Fruit fly (Drosophila melanogaster) whole organism, embryonic: ENCODE data around the gene Ppm1.

ENCODE experiments used
- BtbVII ChIP-seq: fragments of 200-800 bp; sonication (Bioruptor generic); optimal IDR thresholded peaks from 3 replicates; lab custom pipeline; 2017; ENCODE audit warnings: missing biosample characterization, mild to moderate bottlenecking, missing genetic modification characterization
- CG10321 ChIP-seq: fragments of 200-800 bp; sonication (Bioruptor generic); IDR thresholded peaks from 2 replicates; pipeline ENCODE4 v1.3.6; 2022; ENCODE audit warnings: missing biosample characterization, missing genetic modification characterization
- CG10431 ChIP-seq: fragments of 200-800 bp; sonication (Bioruptor generic); optimal IDR thresholded peaks from 3 replicates; lab custom pipeline; 2018; ENCODE audit warnings: missing biosample characterization, mild to moderate bottlenecking, missing genetic modification characterization
- CG11560 ChIP-seq: fragments of 200-800 bp; sonication (Bioruptor generic); IDR thresholded peaks from 3 replicates; pipeline ENCODE4 v1.3.6; 2022; ENCODE audit warnings: missing biosample characterization, missing genetic modification characterization
- CG14710 ChIP-seq: fragments of 200-800 bp; sonication (Bioruptor generic); optimal IDR thresholded peaks from 3 replicates; lab custom pipeline; 2019; ENCODE audit warnings: missing biosample characterization, mild to moderate bottlenecking, missing genetic modification characterization, moderate library complexity
- CG15011 ChIP-seq: fragments of 200-800 bp; sonication (Bioruptor generic); optimal IDR thresholded peaks from 3 replicates; lab custom pipeline; 2018; ENCODE audit warnings: missing biosample characterization, mild to moderate bottlenecking, missing genetic modification characterization
- CG15514 ChIP-seq: fragments of 200-800 bp; sonication (Bioruptor generic); optimal IDR thresholded peaks from 3 replicates; lab custom pipeline; 2017; ENCODE audit warnings: missing biosample characterization, missing genetic modification characterization, mild to moderate bottlenecking, moderate library complexity, missing genetic modification reagents
- CG17829 ChIP-seq: fragments of 200-800 bp; optimal IDR thresholded peaks from 2 replicates; lab custom pipeline; 2019; ENCODE audit warnings: missing biosample characterization, mild to moderate bottlenecking, missing genetic modification characterization, moderate library complexity
- CG17912 ChIP-seq: fragments of 200-800 bp; sonication (Bioruptor generic); optimal IDR thresholded peaks from 2 replicates; lab custom pipeline; 2018; ENCODE audit warnings: missing biosample characterization, mild to moderate bottlenecking, missing genetic modification characterization
- CG18011 ChIP-seq: fragments of 200-800 bp; sonication (Bioruptor generic); optimal IDR thresholded peaks from 2 replicates; lab custom pipeline; 2017; ENCODE audit warnings: missing biosample characterization, missing genetic modification characterization, mild to moderate bottlenecking, moderate library complexity, missing genotype
- CG30431 ChIP-seq: fragments of 200-800 bp; sonication (Bioruptor generic); optimal IDR thresholded peaks from 2 replicates; lab custom pipeline; 2017; ENCODE audit warnings: missing biosample characterization, missing genetic modification characterization
- CG31441 ChIP-seq: fragments of 200-800 bp; sonication (Bioruptor generic); IDR thresholded peaks from 2 replicates; pipeline ENCODE4 v1.3.6; 2022; ENCODE audit warnings: missing biosample characterization, missing genetic modification characterization
- CG34224 ChIP-seq: fragments of 200-800 bp; sonication (Bioruptor generic); IDR thresholded peaks from 3 replicates; pipeline ENCODE4 v1.3.6; 2022; ENCODE audit warnings: missing biosample characterization, missing genetic modification characterization; ENCODE audit not compliant: partially characterized antibody
- CG34422 ChIP-seq: fragments of 200-800 bp; sonication (Bioruptor generic); IDR thresholded peaks from 3 replicates; pipeline ENCODE4 v1.3.6; 2022; ENCODE audit warnings: missing biosample characterization, missing genetic modification characterization
- CG43689 ChIP-seq: fragments of 200-800 bp; sonication (Bioruptor generic); IDR thresholded peaks from 2 replicates; pipeline ENCODE4 v1.3.6; 2022; ENCODE audit warnings: missing biosample characterization, missing genetic modification characterization
- CG4707 ChIP-seq: fragments of 200-800 bp; sonication (Bioruptor generic); optimal IDR thresholded peaks from 2 replicates; lab custom pipeline; 2018; ENCODE audit warnings: missing biosample characterization, mild to moderate bottlenecking, missing genetic modification characterization, moderate library complexity
- CG6765 ChIP-seq: fragments of 200-800 bp; sonication (Bioruptor generic); optimal IDR thresholded peaks from 3 replicates; lab custom pipeline; 2017; ENCODE audit warnings: missing biosample characterization, mild to moderate bottlenecking, missing genetic modification characterization
- CG7357 ChIP-seq: fragments of 200-800 bp; sonication (Bioruptor generic); IDR thresholded peaks from 3 replicates; pipeline ENCODE4 v1.3.6; 2022; ENCODE audit warnings: missing biosample characterization, missing genetic modification characterization
- CG7372 ChIP-seq: fragments of 200-800 bp; sonication (Bioruptor generic); IDR thresholded peaks from 2 replicates; pipeline ENCODE4 v1.3.6; 2022; ENCODE audit warnings: missing biosample characterization, missing genetic modification characterization
- CG8089 ChIP-seq: fragments of 200-800 bp; sonication (Bioruptor generic); optimal IDR thresholded peaks from 3 replicates; lab custom pipeline; 2016; ENCODE audit warnings: missing biosample characterization, missing genetic modification characterization
- CG8359 ChIP-seq: fragments of 200-800 bp; sonication (Bioruptor generic); optimal IDR thresholded peaks from 2 replicates; lab custom pipeline; 2017; ENCODE audit warnings: missing biosample characterization, mild to moderate bottlenecking, missing genetic modification characterization, borderline replicate concordance
- CG8388 ChIP-seq: fragments of 200-800 bp; sonication (Bioruptor generic); optimal IDR thresholded peaks from 2 replicates; lab custom pipeline; 2019; ENCODE audit warnings: missing biosample characterization, mild to moderate bottlenecking, missing genetic modification characterization, moderate library complexity
- CG8944 ChIP-seq: fragments of 200-800 bp; sonication (Bioruptor generic); optimal IDR thresholded peaks from 3 replicates; lab custom pipeline; 2016; ENCODE audit warnings: missing biosample characterization, missing genetic modification characterization
- CG9817 ChIP-seq: fragments of 200-800 bp; sonication (Bioruptor generic); optimal IDR thresholded peaks from 2 replicates; lab custom pipeline; 2018; ENCODE audit warnings: missing biosample characterization, mild to moderate bottlenecking, missing genetic modification characterization, moderate library complexity
- GATAe ChIP-seq: fragments of 200-800 bp; sonication (Bioruptor generic); conservative IDR thresholded peaks from 2 replicates; pipeline ENCODE4 v1.3.6; 2022; ENCODE audit warnings: missing biosample characterization, missing genetic modification characterization
- H15 ChIP-seq: fragments of 200-800 bp; sonication (Bioruptor generic); IDR thresholded peaks from 3 replicates; pipeline ENCODE4 v1.3.6; 2022; ENCODE audit warnings: missing biosample characterization, missing genetic modification characterization
- Hand ChIP-seq: fragments of 200-800 bp; sonication (Bioruptor generic); optimal IDR thresholded peaks from 2 replicates; lab custom pipeline; 2017; ENCODE audit warnings: mild to moderate bottlenecking, missing biosample characterization, missing genetic modification reagents, missing genetic modification characterization
- NC2α ChIP-seq: fragments of 200-800 bp; sonication (Bioruptor generic); optimal IDR thresholded peaks from 2 replicates; lab custom pipeline; 2016; ENCODE audit warnings: missing biosample characterization, missing genetic modification characterization
- Neu2 ChIP-seq: fragments of 200-800 bp; sonication (Bioruptor generic); optimal IDR thresholded peaks from 3 replicates; lab custom pipeline; 2016; ENCODE audit warnings: missing biosample characterization, missing genetic modification characterization, borderline replicate concordance
- Pdp1 ChIP-seq, 2 experiments: fragments of 200-800 bp; sonication (Bioruptor generic); optimal IDR thresholded peaks; 3 replicates each; lab custom pipeline; 2016; ENCODE audit warnings: missing biosample characterization in 2 of 2, missing genetic modification characterization in 2 of 2, mild to moderate bottlenecking in 1 of 2, moderate library complexity in 1 of 2
- Sox100B ChIP-seq: fragments of 200-800 bp; sonication (Bioruptor generic); optimal IDR thresholded peaks from 3 replicates; lab custom pipeline; 2018; ENCODE audit warnings: missing biosample characterization, mild to moderate bottlenecking, missing genetic modification characterization
- ab ChIP-seq: fragments of 200-800 bp; sonication (Bioruptor generic); optimal IDR thresholded peaks from 2 replicates; lab custom pipeline; 2016; ENCODE audit warnings: missing biosample characterization, missing genetic modification characterization
- ap ChIP-seq: fragments of 200-800 bp; sonication (Bioruptor generic); IDR thresholded peaks from 2 replicates; pipeline ENCODE4 v1.3.6; 2022; ENCODE audit warnings: missing biosample characterization, missing genetic modification characterization
- ase ChIP-seq: fragments of 200-800 bp; sonication (Bioruptor generic); IDR thresholded peaks from 3 replicates; pipeline ENCODE4 v1.3.6; 2022; ENCODE audit warnings: missing biosample characterization, missing genetic modification characterization
- bowl ChIP-seq: fragments of 200-800 bp; sonication (Bioruptor generic); IDR thresholded peaks from 2 replicates; pipeline ENCODE4 v1.3.6; 2022; ENCODE audit warnings: missing biosample characterization, missing genetic modification characterization
- br ChIP-seq: fragments of >200 bp; optimal IDR thresholded peaks from 2 replicates; lab custom pipeline; 2017
- caup ChIP-seq: fragments of 200-800 bp; sonication (Bioruptor generic); optimal IDR thresholded peaks from 3 replicates; lab custom pipeline; 2017; ENCODE audit warnings: missing biosample characterization, mild to moderate bottlenecking, missing genetic modification characterization, moderate library complexity; ENCODE audit not compliant: severe bottlenecking
- cg ChIP-seq: fragments of 200-800 bp; sonication (Bioruptor generic); optimal IDR thresholded peaks from 3 replicates; lab custom pipeline; 2019; ENCODE audit warnings: missing biosample characterization, mild to moderate bottlenecking, missing genetic modification characterization, moderate library complexity
- corto ChIP-seq: fragments of 200-800 bp; sonication (Bioruptor generic); optimal IDR thresholded peaks from 2 replicates; lab custom pipeline; 2016; ENCODE audit warnings: missing biosample characterization, mild to moderate bottlenecking, missing genetic modification characterization, moderate library complexity
- gem ChIP-seq: fragments of 200-800 bp; sonication (Bioruptor generic); optimal IDR thresholded peaks from 2 replicates; lab custom pipeline; 2019; ENCODE audit warnings: missing biosample characterization, mild to moderate bottlenecking, missing genetic modification characterization, moderate library complexity
- gfzf ChIP-seq: fragments of 200-800 bp; sonication (Bioruptor generic); optimal IDR thresholded peaks from 2 replicates; lab custom pipeline; 2016; ENCODE audit warnings: missing biosample characterization, mild to moderate bottlenecking, missing genetic modification characterization, moderate library complexity
- grn ChIP-seq: fragments of 200-800 bp; sonication (Bioruptor generic); optimal IDR thresholded peaks from 3 replicates; lab custom pipeline; 2017; ENCODE audit warnings: missing biosample characterization, missing genetic modification characterization
- hb ChIP-seq: fragments of 200-800 bp; sonication (Bioruptor generic); IDR thresholded peaks from 3 replicates; pipeline ENCODE4 v1.3.6; 2022; ENCODE audit warnings: missing biosample characterization, missing genetic modification characterization; ENCODE audit not compliant: partially characterized antibody
- inv ChIP-seq: fragments of 200-800 bp; sonication (Bioruptor generic); IDR thresholded peaks from 2 replicates; pipeline ENCODE4 v1.3.6; 2022; ENCODE audit warnings: missing biosample characterization, missing genetic modification characterization; ENCODE audit not compliant: partially characterized antibody
- nmo ChIP-seq: fragments of 200-800 bp; sonication (Bioruptor generic); optimal IDR thresholded peaks from 2 replicates; lab custom pipeline; 2018; ENCODE audit warnings: missing biosample characterization, mild to moderate bottlenecking, missing genetic modification characterization, moderate library complexity
- phol ChIP-seq: fragments of 200-800 bp; sonication (Bioruptor generic); optimal IDR thresholded peaks from 3 replicates; lab custom pipeline; 2018; ENCODE audit warnings: missing biosample characterization, mild to moderate bottlenecking, missing genetic modification characterization, moderate library complexity
- pzg ChIP-seq: fragments of 200-800 bp; sonication (Bioruptor generic); optimal IDR thresholded peaks from 3 replicates; lab custom pipeline; 2018; ENCODE audit warnings: missing biosample characterization, mild to moderate bottlenecking, missing genetic modification characterization, moderate library complexity
- ssp ChIP-seq: fragments of 200-800 bp; sonication (Bioruptor generic); IDR thresholded peaks from 2 replicates; pipeline ENCODE4 v1.3.6; 2022; ENCODE audit warnings: missing biosample characterization, missing genetic modification characterization
- trem ChIP-seq: fragments of 200-800 bp; optimal IDR thresholded peaks from 3 replicates; lab custom pipeline; 2019; ENCODE audit warnings: missing biosample characterization, mild to moderate bottlenecking, missing genetic modification characterization, moderate library complexity
- wek ChIP-seq: fragments of 200-800 bp; sonication (Bioruptor generic); optimal IDR thresholded peaks from 3 replicates; lab custom pipeline; 2018; ENCODE audit warnings: missing biosample characterization, mild to moderate bottlenecking, missing genetic modification characterization, moderate library complexity

Ppm1 gene

dm6 chr3L:533807-534206, 47.3 kb upstream of the Ppm1 start (continued):
- peak; percentile 34 for TF ChIP-seq CG17829 (tag; lab: Kevin White, UChicago)
- TF ChIP-seq gfzf = no peak
- 0 out of 2 replicates have a peak, but pooled peaks have one; percentile 15 for TF ChIP-seq ssp (GFP tag; lab: Robert Waterston, UW)
- TF ChIP-seq nmo (GFP tag; lab: Kevin White, UChicago) = no peak
- TF ChIP-seq CG6765 (GFP tag; lab: Kevin White, UChicago) = no peak
- TF ChIP-seq CG8089 (GFP tag; lab: Kevin White, UChicago) = no peak
- no peak for TF ChIP-seq ab (GFP tag; lab: Kevin White, UChicago)
- TF ChIP-seq ap (GFP tag; lab: Robert Waterston, UW) = 0 out of 2 replicates have a peak, but pooled peaks have one; percentile 5
- no peak for TF ChIP-seq CG10431 (GFP tag; lab: Kevin White, UChicago)
- TF ChIP-seq cg = no peak
- TF ChIP-seq grn (GFP tag; lab: Kevin White, UChicago) = no peak
- no peak for TF ChIP-seq CG17912 (GFP tag; lab: Kevin White, UChicago)
- no peak for TF ChIP-seq CG30431
- TF ChIP-seq CG8388 (GFP tag; lab: Kevin White, UChicago) = no peak
- TF ChIP-seq phol (tag; lab: Kevin White, UChicago) = peak; percentile 19
- TF ChIP-seq inv (GFP tag; lab: Robert Waterston, UW) = no peak
- no peak for TF ChIP-seq CG11560 (tag; lab: Robert Waterston, UW)
- TF ChIP-seq CG15514 (GFP tag; lab: Kevin White, UChicago) = no peak
- no peak for TF ChIP-seq CG8944 (GFP tag; lab: Kevin White, UChicago)
- no peak for TF ChIP-seq br (lab: Kevin White, UChicago)
- TF ChIP-seq CG34422 (GFP tag; lab: Robert Waterston, UW) = 0 out of 3 replicates have a peak, but pooled peaks have one; percentile 20
- TF ChIP-seq bowl (GFP tag; lab: Robert Waterston, UW) = no peak
- TF ChIP-seq gem = peak; percentile 35
- peak in 1 of 2 experiments; percentile 3 for TF ChIP-seq Pdp1 (GFP tag; optimal IDR thresholded peaks at IDR 0.05; lab: Kevin White, UChicago)
- TF ChIP-seq pzg (GFP tag; lab: Kevin White, UChicago) = no peak
- no peak for TF ChIP-seq CG18011 (GFP tag; lab: Kevin White, UChicago)
- peak; percentile 20; the same call in 1 of the 3 replicates for TF ChIP-seq H15 (GFP tag; lab: Robert Waterston, UW)
- no peak for TF ChIP-seq Hand (GFP tag; lab: Kevin White, UChicago)
- TF ChIP-seq CG7357 = no peak
- no peak for TF ChIP-seq CG43689 (GFP tag; lab: Robert Waterston, UW)
- TF ChIP-seq caup (GFP tag; lab: Kevin White, UChicago) = no peak
- TF ChIP-seq CG7372 (GFP tag; lab: Robert Waterston, UW) = 0 out of 2 replicates have a peak, but pooled peaks have one; percentile 25
- TF ChIP-seq BtbVII (GFP tag; lab: Kevin White, UChicago) = no peak
- TF ChIP-seq ase (GFP tag; lab: Robert Waterston, UW) = no peak; the same call in 2 of the 3 replicates
- TF ChIP-seq Neu2 (GFP tag; lab: Kevin White, UChicago) = no peak
- no peak for TF ChIP-seq CG34224
- no peak for TF ChIP-seq wek (GFP tag; lab: Kevin White, UChicago)
- TF ChIP-seq CG9817 = no peak
- no peak for TF ChIP-seq trem
- TF ChIP-seq Sox100B = no peak
- no peak for TF ChIP-seq CG15011 (GFP tag; lab: Kevin White, UChicago)
- TF ChIP-seq CG4707 (GFP tag; lab: Kevin White, UChicago) = no peak
- no peak for TF ChIP-seq NC2α
- no peak for TF ChIP-seq CG8359 (GFP tag; lab: Kevin White, UChicago)
- TF ChIP-seq CG10321 (GFP tag; lab: Robert Waterston, UW) = no peak
- TF ChIP-seq hb (GFP tag; lab: Robert Waterston, UW) = no peak
- TF ChIP-seq GATAe (GFP tag; lab: Robert Waterston, UW) = no peak
- TF ChIP-seq CG14710 (tag; lab: Kevin White, UChicago) = peak; percentile 12
- no peak for TF ChIP-seq corto (GFP tag; lab: Kevin White, UChicago)
- 0 out of 2 replicates have a peak, but pooled peaks have one; percentile 25 for TF ChIP-seq CG31441 (GFP tag; lab: Robert Waterston, UW)
